Worm (Caenorhabditis elegans): ENCODE data around the gene abhd-3.2.

abhd-3.2 gene

DNA sequence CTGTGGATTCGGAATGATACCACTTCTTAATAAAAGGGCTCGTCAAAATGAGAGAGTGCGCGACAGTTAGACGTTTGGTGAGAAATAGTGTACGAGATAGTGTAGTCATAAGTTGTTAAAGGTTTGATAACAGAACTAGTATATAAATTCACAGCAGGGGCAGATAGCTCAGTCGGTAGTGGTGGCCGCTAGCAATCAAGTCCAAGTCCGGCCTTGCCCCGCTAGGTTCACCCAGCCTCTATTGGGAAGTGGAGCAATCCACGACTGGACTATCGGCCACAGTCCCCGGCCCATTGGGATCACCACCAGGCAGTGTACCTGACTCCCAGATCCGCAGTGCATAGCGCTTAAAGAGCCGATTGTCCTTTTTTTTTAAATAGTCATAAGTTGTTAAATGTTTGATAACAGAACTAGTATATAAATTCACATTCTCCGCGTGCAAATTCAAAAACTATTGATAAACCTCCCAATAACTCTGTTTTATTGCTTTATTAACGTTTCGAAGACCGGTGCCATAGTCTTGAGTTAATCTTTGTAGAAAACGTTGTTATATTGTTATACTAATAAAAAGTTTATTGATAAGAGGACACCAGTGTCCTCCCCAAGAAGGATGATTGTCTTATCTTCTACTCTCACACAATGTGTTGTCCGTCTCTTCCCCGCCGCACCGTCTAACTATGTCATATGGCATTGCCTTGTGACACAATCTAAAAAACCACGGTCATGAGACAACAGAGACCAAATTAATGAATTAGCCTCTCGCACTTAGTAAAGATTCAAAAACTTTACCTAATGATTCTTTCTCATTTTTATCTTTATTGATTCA is 33.0 kb upstream of the abhd-3.2 start (continued):
- TF ChIP-seq ets-5 (GFP tag; IDR thresholded peaks at IDR 0.05) (no peak), ama-1 (optimal IDR thresholded peaks at IDR 0.05) (peak; percentile 25), grh-1 (GFP tag; IDR thresholded peaks at IDR 0.05) (peak; percentile 45; the same call in 1 of the 2 replicates), C04F5.9 (tag; optimal IDR thresholded peaks at IDR 0.05) (no peak), efl-1 (optimal IDR thresholded peaks at IDR 0.05) (peak; percentile 1 to 16), efl-1 (GFP tag; optimal IDR thresholded peaks at IDR 0.05 in 1 of 2) (peak in 1 of 2 experiments; percentile 91)

DNA sequence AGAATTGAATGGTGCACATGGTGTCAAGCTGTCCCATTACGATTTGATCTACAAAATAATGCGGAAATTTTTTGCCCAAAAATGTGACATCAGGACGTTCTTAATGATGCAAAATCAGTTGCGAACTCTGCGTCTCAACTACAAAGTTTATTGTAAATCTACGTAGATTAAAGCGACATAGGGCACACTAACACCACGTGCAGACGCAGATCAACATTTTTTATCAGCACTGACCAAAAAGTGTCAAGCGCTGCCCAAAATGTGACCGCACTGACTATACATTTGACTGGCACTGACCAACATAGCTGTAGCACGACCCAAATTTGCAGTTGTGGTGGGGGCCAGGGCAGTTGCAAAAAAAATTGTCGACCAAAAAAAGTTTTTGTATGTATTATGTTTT is 31.7 kb upstream of the abhd-3.2 start:
- TF ChIP-seq nhr-237 (tag; optimal IDR thresholded peaks at IDR 0.05) (no peak), blmp-1 (tag; optimal IDR thresholded peaks at IDR 0.05) (no peak), elt-2 (tag; optimal IDR thresholded peaks at IDR 0.05) (peak; percentile 17)

DNA sequence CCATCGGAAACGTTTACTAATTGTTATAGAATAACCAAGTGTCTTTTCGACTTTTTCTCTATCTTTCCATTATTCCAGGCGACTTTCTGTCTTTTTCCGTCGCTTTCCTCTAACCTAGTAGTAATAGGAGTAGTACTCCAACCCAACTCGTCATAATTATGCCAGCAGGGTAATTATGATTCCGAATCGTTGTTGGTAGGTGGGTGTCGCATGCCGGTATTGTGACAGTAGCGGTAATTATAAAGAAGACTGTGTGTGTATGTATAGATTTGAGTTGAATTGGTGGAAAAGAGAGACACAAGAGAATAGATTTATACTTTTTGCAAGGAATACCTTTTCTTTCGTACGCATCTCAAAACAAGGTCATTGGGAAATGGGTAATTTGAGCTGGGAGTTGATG is 27.2 kb upstream of the abhd-3.2 start:
- TF ChIP-seq blmp-1 (tag; optimal IDR thresholded peaks at IDR 0.05) (peak; percentile 29), rnt-1 (tag; optimal IDR thresholded peaks at IDR 0.05) (no peak), grh-1 (GFP tag; IDR thresholded peaks at IDR 0.05) (no peak), nhr-12 (tag; optimal IDR thresholded peaks at IDR 0.05) (no peak), nhr-20 (tag; optimal IDR thresholded peaks at IDR 0.05) (no peak), ces-1 (GFP tag; optimal IDR thresholded peaks at IDR 0.05) (no peak), lin-14 (GFP tag; optimal IDR thresholded peaks at IDR 0.05) (no peak), skn-1 (tag; optimal IDR thresholded peaks at IDR 0.05) (no peak), ceh-8 (GFP tag; optimal IDR thresholded peaks at IDR 0.05) (peak; percentile 27), isw-1 (GFP tag; IDR thresholded peaks at IDR 0.05) (no peak), sup-37 (GFP tag; optimal IDR thresholded peaks at IDR 0.05) (no peak), mep-1 (tag; optimal IDR thresholded peaks at IDR 0.05) (peak; percentile 25), nhr-85 (tag) (peak; percentile 81)

DNA sequence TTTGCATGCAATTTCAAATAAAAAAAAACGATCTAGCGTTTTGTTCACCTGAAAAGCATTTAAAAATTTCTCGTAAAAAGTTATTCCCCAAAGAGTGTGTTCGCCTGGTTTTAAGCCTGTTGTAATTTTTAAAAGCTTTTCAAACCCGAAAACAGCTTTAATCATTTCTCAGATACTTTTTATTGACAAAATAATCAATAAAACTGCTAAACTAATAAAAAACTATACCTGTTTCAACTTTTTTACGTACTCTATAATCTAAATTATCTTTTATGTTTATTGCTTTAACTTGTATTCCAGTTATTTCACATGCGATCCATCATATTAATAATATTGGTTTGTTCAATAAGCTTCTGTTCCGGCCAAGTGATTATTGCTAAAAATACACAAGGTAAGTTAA is 26.2 kb upstream of the abhd-3.2 start, which contains the start of gene cutl-21:
Gene cutl-21, plus strand, starts transcription at position 301 of the 400 bp plus-strand sequence.
- TF ChIP-seq grh-1 (GFP tag; IDR thresholded peaks at IDR 0.05) (no peak), blmp-1 (tag; optimal IDR thresholded peaks at IDR 0.05) (no peak), jun-1 (tag; optimal IDR thresholded peaks at IDR 0.05) (no peak), sup-37 (GFP tag; optimal IDR thresholded peaks at IDR 0.05) (no peak), nhr-20 (tag; optimal IDR thresholded peaks at IDR 0.05) (no peak), nhr-90 (tag; optimal IDR thresholded peaks at IDR 0.05; ENCODE audit: poor library complexity) (no peak), mab-9 (GFP tag; IDR thresholded peaks at IDR 0.05) (no peak), nhr-76 (tag; optimal IDR thresholded peaks at IDR 0.05) (no peak), lin-15B (tag; optimal IDR thresholded peaks at IDR 0.05) (no peak), lir-3 (tag; optimal IDR thresholded peaks at IDR 0.05; ENCODE audit: poor library complexity) (no peak), efl-3 (GFP tag; optimal IDR thresholded peaks at IDR 0.05) (no peak), sox-4 (tag; optimal IDR thresholded peaks at IDR 0.05) (no peak), aly-2 (tag; optimal IDR thresholded peaks at IDR 0.05) (no peak), pag-3 (tag; optimal IDR thresholded peaks at IDR 0.05; ENCODE audit: borderline replicate concordance, insufficient read depth) (no peak), ztf-11 (tag; optimal IDR thresholded peaks at IDR 0.05) (no peak), isw-1 (GFP tag; IDR thresholded peaks at IDR 0.05) (no peak), C16A3.4 (tag; optimal IDR thresholded peaks at IDR 0.05) (no peak), snu-23 (GFP tag; optimal IDR thresholded peaks at IDR 0.05) (no peak), lin-14 (GFP tag; optimal IDR thresholded peaks at IDR 0.05) (no peak)

DNA sequence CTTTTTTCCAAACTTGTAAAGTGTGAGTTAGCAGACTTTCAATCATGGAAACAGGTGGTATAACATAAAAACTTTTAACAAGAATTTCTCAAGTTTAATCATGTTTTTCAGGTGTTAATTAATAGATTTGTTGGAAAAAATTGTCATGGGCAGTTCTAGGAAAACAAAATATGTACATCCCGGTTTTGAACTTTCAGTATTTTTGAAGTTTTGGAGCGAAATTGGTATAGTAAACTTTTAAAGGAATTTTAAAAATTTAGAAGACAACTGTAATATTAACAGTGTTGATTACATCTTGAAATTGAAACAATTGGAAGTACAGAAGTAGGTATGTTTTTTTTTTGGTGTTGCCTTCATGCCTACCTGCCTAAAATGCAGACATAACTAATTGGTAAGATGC is 16.9 kb upstream of the abhd-3.2 start:
- TF ChIP-seq nhr-12 (tag; optimal IDR thresholded peaks at IDR 0.05) (no peak), vab-15 (tag; optimal IDR thresholded peaks at IDR 0.05) (no peak), unc-62 (GFP tag; optimal IDR thresholded peaks at IDR 0.05) (no peak), ztf-4 (tag; optimal IDR thresholded peaks at IDR 0.05) (no peak), nhr-47 (tag; optimal IDR thresholded peaks at IDR 0.05) (peak; percentile 1), egl-13 (tag; optimal IDR thresholded peaks at IDR 0.05) (no peak), ceh-82 (tag; optimal IDR thresholded peaks at IDR 0.05) (no peak), lin-39 (tag; optimal IDR thresholded peaks at IDR 0.05) (no peak), ceh-90 (tag; optimal IDR thresholded peaks at IDR 0.05) (no peak), nhr-11 (tag; optimal IDR thresholded peaks at IDR 0.05) (no peak), hlh-4 (tag; optimal IDR thresholded peaks at IDR 0.05) (peak; percentile 68), isw-1 (GFP tag; IDR thresholded peaks at IDR 0.05) (no peak), nhr-71 (tag; optimal IDR thresholded peaks at IDR 0.05) (peak; percentile 33), lin-15B (tag; optimal IDR thresholded peaks at IDR 0.05) (no peak), efl-3 (GFP tag; optimal IDR thresholded peaks at IDR 0.05) (no peak), nhr-237 (tag; optimal IDR thresholded peaks at IDR 0.05) (no peak), nhr-19 (GFP tag; conservative IDR thresholded peaks at IDR 0.05) (no peak)
